Fruit fly (Drosophila melanogaster) Kc167 (cell line): Measurements from ENCODE around the gene CG10947.

Experiments used
- Sin3A ChIP-seq: fragments of >200 bp; optimal IDR thresholded peaks from 2 replicates; lab custom pipeline; 2018; ENCODE audit warnings: missing external identifiers
- h ChIP-seq: fragments of >200 bp; optimal IDR thresholded peaks from 3 replicates; lab custom pipeline; 2018; ENCODE audit warnings: missing external identifiers
- psq ChIP-seq: fragments of >200 bp; optimal IDR thresholded peaks from 2 replicates; lab custom pipeline; 2017; ENCODE audit warnings: missing external identifiers
- ttk ChIP-seq: sonication (Bioruptor generic); optimal IDR thresholded peaks from 2 replicates; lab custom pipeline; 2017; ENCODE audit warnings: missing external identifiers

- TF ChIP-seq h (lab: Kevin White, UChicago) = no peak
- TF ChIP-seq ttk = no peak
- TF ChIP-seq psq (lab: Kevin White, UChicago) = no peak
- TF ChIP-seq Sin3A (lab: Kevin White, UChicago) = no peak
These were observed 16.6 kb upstream of the CG10947 start for dm6 chr2L:20431210-20431609.
